Fruit fly (Drosophila melanogaster) whole organism: Measurements from ENCODE around the gene Sgs8.

ENCODE experiments used
- CG8478 ChIP-seq: fragments of >200 bp; optimal IDR thresholded peaks from 2 replicates; lab custom pipeline; 2018; ENCODE audit warnings: inconsistent platforms
- Dll ChIP-seq: fragments of >200 bp; optimal IDR thresholded peaks from 2 replicates; lab custom pipeline; 2017
- EcR ChIP-seq, 2 experiments: fragments of >200 bp; optimal IDR thresholded peaks; 2 replicates each; lab custom pipeline; 2017; ENCODE audit warnings: missing biosample characterization in 2 of 2, missing genetic modification characterization in 2 of 2, missing genetic modification reagents in 2 of 2
- psq ChIP-seq: fragments of >200 bp; optimal IDR thresholded peaks from 2 replicates; lab custom pipeline; 2017
- usp ChIP-seq: fragments of >200 bp; optimal IDR thresholded peaks from 2 replicates; lab custom pipeline; 2017; ENCODE audit warnings: missing biosample characterization, missing genetic modification characterization, mixed read lengths

- no peak for TF ChIP-seq CG8478
- no peak for TF ChIP-seq psq (lab: Kevin White, UChicago)
- TF ChIP-seq usp (GFP tag; lab: Kevin White, UChicago), result no peak
- no peak for TF ChIP-seq EcR (GFP tag; optimal IDR thresholded peaks at IDR 0.05; lab: Kevin White, UChicago)
- TF ChIP-seq Dll (lab: Kevin White, UChicago), result no peak
Observed at dm6 chr3L:11528397-11528923, 19.3 kb upstream of the Sgs8 start.
